Worm (Caenorhabditis elegans): ENCODE results near the gene str-248.

str-248 gene

DNA sequence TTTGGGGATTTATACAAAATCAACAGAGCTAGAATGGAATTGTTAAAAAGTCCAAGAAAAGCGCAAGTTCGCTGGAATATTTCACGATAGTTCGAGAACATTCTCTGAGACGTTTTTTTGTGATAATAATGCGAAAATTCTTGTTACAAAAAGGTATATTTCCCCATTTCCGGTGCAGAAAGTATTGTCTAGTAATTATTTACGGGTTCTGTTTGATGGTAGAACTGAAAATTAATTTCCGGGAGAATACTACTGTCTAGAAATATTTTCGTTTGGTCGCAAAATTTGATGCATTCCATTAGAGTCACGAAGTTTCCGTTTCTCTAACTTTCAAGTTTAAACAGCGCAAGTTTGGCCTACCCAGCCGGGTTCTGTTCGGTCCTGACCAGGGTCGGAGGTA lies at the start of gene str-248:
Gene str-248 (minus strand): TSS at position 101 of the 400 bp plus-strand sequence.
- no peak for TF ChIP-seq ceh-82 (tag; optimal IDR thresholded peaks at IDR 0.05)
- TF ChIP-seq nhr-23 (tag; optimal IDR thresholded peaks at IDR 0.05): no peak
- no peak for TF ChIP-seq fos-1 (tag; optimal IDR thresholded peaks at IDR 0.05)
- no peak for TF ChIP-seq nhr-12 (tag; optimal IDR thresholded peaks at IDR 0.05)
- TF ChIP-seq nhr-11 (tag; optimal IDR thresholded peaks at IDR 0.05): no peak
- no peak for TF ChIP-seq ceh-9 (tag; optimal IDR thresholded peaks at IDR 0.05)
- TF ChIP-seq nhr-28 (tag; optimal IDR thresholded peaks at IDR 0.05): no peak
- no peak for TF ChIP-seq fkh-10 (GFP tag; optimal IDR thresholded peaks at IDR 0.05)
- no peak for TF ChIP-seq lin-39 (tag; optimal IDR thresholded peaks at IDR 0.05)
- no peak for TF ChIP-seq elt-1 (tag; optimal IDR thresholded peaks at IDR 0.05)
- no peak for TF ChIP-seq mml-1 (tag; optimal IDR thresholded peaks at IDR 0.05)
- no peak for TF ChIP-seq unc-39 (tag; optimal IDR thresholded peaks at IDR 0.05)
- no peak for TF ChIP-seq nhr-25 (tag; optimal IDR thresholded peaks at IDR 0.05)
- no peak for TF ChIP-seq ceh-28 (tag; optimal IDR thresholded peaks at IDR 0.05)
- TF ChIP-seq nfya-1 (tag; optimal IDR thresholded peaks at IDR 0.05; ENCODE audit: insufficient read depth): no peak
- TF ChIP-seq mdl-1 (tag; optimal IDR thresholded peaks at IDR 0.05): no peak
- no peak for TF ChIP-seq elt-3 (tag; optimal IDR thresholded peaks at IDR 0.05)
- TF ChIP-seq snpc-4 (tag; optimal IDR thresholded peaks at IDR 0.05): no peak
- TF ChIP-seq nhr-43 (tag; optimal IDR thresholded peaks at IDR 0.05; ENCODE audit: poor library complexity, severe bottlenecking): no peak
- TF ChIP-seq nhr-76 (tag; optimal IDR thresholded peaks at IDR 0.05): no peak

DNA sequence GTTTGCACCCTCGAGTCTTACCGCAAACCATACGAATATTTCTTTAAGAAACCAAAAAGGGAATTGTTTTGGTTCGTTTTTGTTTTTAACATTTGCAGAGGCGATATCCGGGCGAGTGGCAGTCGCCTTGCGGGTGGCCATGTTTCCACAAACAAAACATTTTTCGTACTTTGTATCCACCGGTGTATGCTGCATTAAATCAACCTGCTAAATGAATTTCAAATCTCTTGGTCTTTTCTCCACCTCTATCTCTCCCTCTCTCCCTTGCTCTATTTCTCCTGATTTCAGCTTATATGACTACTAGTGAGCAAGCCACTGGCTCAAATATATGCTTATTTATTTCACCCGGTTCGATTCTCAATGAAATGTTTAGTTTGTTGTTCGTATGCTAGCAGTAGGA lies 47.8 kb upstream of the str-248 start, which contains the start of gene nhr-52:
Gene nhr-52 (plus strand): TSS at position 301 of the 400 bp plus-strand sequence.
- TF ChIP-seq tbx-2 (tag; optimal IDR thresholded peaks at IDR 0.05) (no peak), elt-3 (tag; optimal IDR thresholded peaks at IDR 0.05) (no peak), nhr-12 (tag; optimal IDR thresholded peaks at IDR 0.05) (no peak), fkh-10 (GFP tag; optimal IDR thresholded peaks at IDR 0.05) (no peak), nhr-23 (tag; optimal IDR thresholded peaks at IDR 0.05) (no peak), elt-2 (tag; optimal IDR thresholded peaks at IDR 0.05) (no peak), nhr-28 (tag; optimal IDR thresholded peaks at IDR 0.05) (no peak), nhr-237 (tag; optimal IDR thresholded peaks at IDR 0.05) (no peak), ztf-4 (tag; optimal IDR thresholded peaks at IDR 0.05) (no peak), lsy-12 (tag; optimal IDR thresholded peaks at IDR 0.05) (no peak), mdl-1 (tag; optimal IDR thresholded peaks at IDR 0.05) (no peak)

DNA sequence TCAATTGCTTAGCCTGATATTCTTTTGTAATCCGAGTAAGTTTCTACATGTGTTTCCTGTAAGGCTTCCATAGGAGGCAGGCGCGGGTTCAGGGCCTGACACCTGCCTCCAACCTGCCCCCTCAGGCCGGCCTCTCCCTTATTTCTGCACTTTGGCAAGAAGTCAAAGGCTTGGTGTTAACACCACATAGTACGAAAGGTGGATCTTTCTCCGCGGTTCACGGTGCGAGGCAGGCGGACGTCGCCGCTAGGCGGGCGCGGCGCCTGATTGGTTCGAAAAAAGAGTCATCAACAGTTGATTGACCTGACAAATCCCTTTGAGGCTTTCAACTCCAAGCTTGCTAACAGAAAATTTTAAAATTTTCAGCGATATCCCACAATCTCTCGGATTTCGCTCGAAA lies 45.5 kb upstream of the str-248 start:
- TF ChIP-seq aly-2 (tag; optimal IDR thresholded peaks at IDR 0.05) (no peak), pqm-1 (tag; optimal IDR thresholded peaks at IDR 0.05) (no peak), mml-1 (tag; optimal IDR thresholded peaks at IDR 0.05) (no peak), nhr-77 (tag; optimal IDR thresholded peaks at IDR 0.05) (no peak), unc-62 (GFP tag; optimal IDR thresholded peaks at IDR 0.05) (no peak), lin-15B (tag; optimal IDR thresholded peaks at IDR 0.05) (no peak), sea-2 (GFP tag; optimal IDR thresholded peaks at IDR 0.05) (no peak), lin-39 (tag; optimal IDR thresholded peaks at IDR 0.05) (no peak), nhr-12 (tag; optimal IDR thresholded peaks at IDR 0.05) (no peak), jun-1 (tag; optimal IDR thresholded peaks at IDR 0.05) (no peak), ztf-11 (tag; optimal IDR thresholded peaks at IDR 0.05) (no peak), ztf-4 (tag; optimal IDR thresholded peaks at IDR 0.05) (no peak), ceh-9 (tag; optimal IDR thresholded peaks at IDR 0.05) (no peak), lsy-12 (tag; optimal IDR thresholded peaks at IDR 0.05) (no peak), ceh-16 (tag; optimal IDR thresholded peaks at IDR 0.05) (no peak), hmg-11 (tag; optimal IDR thresholded peaks at IDR 0.05) (no peak), egl-5 (tag; optimal IDR thresholded peaks at IDR 0.05) (no peak)

DNA sequence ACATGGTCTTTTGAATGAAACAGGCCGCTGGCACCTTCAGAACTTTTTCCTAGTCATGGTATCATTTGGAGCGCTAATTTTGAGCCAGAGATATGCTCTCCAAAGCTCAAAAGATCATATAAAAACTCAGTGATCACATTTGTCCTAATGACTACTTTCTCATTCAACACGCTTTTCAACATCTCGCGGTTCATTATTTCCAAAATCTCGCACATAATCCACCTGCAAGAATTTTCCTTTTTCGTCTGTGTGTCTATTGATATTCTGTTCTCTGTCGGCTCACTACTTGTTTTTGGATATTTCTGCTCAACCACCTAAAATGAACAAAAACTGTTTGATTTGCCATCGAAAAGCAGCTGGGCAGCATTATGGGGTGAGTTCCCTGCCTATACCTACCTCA lies 44.3 kb upstream of the str-248 start, which contains the start of gene nhr-51:
Gene nhr-51 (plus strand): TSS at position 301 of the 400 bp plus-strand sequence.
- no peak for TF ChIP-seq ztf-4 (tag; optimal IDR thresholded peaks at IDR 0.05)
- TF ChIP-seq skn-1 (tag; optimal IDR thresholded peaks at IDR 0.05): no peak

Data from whole organism, L3 larva.